Worm (Caenorhabditis elegans): Measurements from ENCODE around the gene K10B2.4.
A peak's percentile ranks its signal among the peaks of the same experiment; 100 is the strongest.

K10B2.4 gene

ce11 chrII:6343893-6344292 lies 16.9 kb downstream of the K10B2.4 start, which contains the start of gene txt-18 (continued):
- TF ChIP-seq lin-39 (tag; optimal IDR thresholded peaks at IDR 0.05) (no peak), C16A3.4 (tag; optimal IDR thresholded peaks at IDR 0.05) (no peak), F16B12.6 (tag; optimal IDR thresholded peaks at IDR 0.05) (no peak), C04F5.9 (tag; optimal IDR thresholded peaks at IDR 0.05) (no peak), nhr-20 (tag; optimal IDR thresholded peaks at IDR 0.05) (peak; percentile 47), zip-4 (GFP tag; optimal IDR thresholded peaks at IDR 0.05) (no peak), hlh-17 (GFP tag; optimal IDR thresholded peaks at IDR 0.05; ENCODE audit: borderline replicate concordance) (no peak), dsc-1 (tag; optimal IDR thresholded peaks at IDR 0.05) (peak; percentile 45), ces-1 (GFP tag; optimal IDR thresholded peaks at IDR 0.05) (no peak), dpl-1 (GFP tag; optimal IDR thresholded peaks at IDR 0.05) (no peak), ceh-8 (GFP tag; optimal IDR thresholded peaks at IDR 0.05) (no peak), mef-2 (tag; optimal IDR thresholded peaks at IDR 0.05) (no peak), mab-9 (GFP tag; IDR thresholded peaks at IDR 0.05) (no peak), mdl-1 (tag; optimal IDR thresholded peaks at IDR 0.05) (no peak), C34B4.2 (tag; optimal IDR thresholded peaks at IDR 0.05) (no peak), lsy-2 (tag; optimal IDR thresholded peaks at IDR 0.05) (peak in 1 of 2 experiments; percentile 59), ztf-4 (tag; optimal IDR thresholded peaks at IDR 0.05) (no peak), rnt-1 (tag; optimal IDR thresholded peaks at IDR 0.05) (peak; percentile 4), ceh-63 (GFP tag; optimal IDR thresholded peaks at IDR 0.05) (no peak), sptf-1 (tag; optimal IDR thresholded peaks at IDR 0.05) (no peak), elt-3 (tag; optimal IDR thresholded peaks at IDR 0.05) (peak in 1 of 6 experiments; percentile 32), nhr-85 (tag) (peak; percentile 22), lin-13 (GFP tag; optimal IDR thresholded peaks at IDR 0.05) (peak; percentile 23), tbx-2 (tag; optimal IDR thresholded peaks at IDR 0.05) (no peak), Y116A8C.19 (tag; optimal IDR thresholded peaks at IDR 0.05; ENCODE audit: borderline replicate concordance) (no peak), efl-1 (optimal IDR thresholded peaks at IDR 0.05) (peak; percentile 9 to 13), efl-1 (GFP tag; optimal IDR thresholded peaks at IDR 0.05 in 1 of 2) (no peak), blmp-1 (tag; optimal IDR thresholded peaks at IDR 0.05) (peak; percentile 90), nhr-19 (GFP tag; conservative IDR thresholded peaks at IDR 0.05) (no peak)

ce11 chrII:6342455-6342854 lies 18.3 kb downstream of the K10B2.4 start:
- TF ChIP-seq elt-3 (tag; optimal IDR thresholded peaks at IDR 0.05) (no peak), nhr-85 (tag) (no peak), lin-14 (GFP tag; optimal IDR thresholded peaks at IDR 0.05) (peak; percentile 24), fkh-8 (tag; optimal IDR thresholded peaks at IDR 0.05) (peak; percentile 96), dpl-1 (GFP tag; optimal IDR thresholded peaks at IDR 0.05) (no peak), lin-13 (GFP tag; optimal IDR thresholded peaks at IDR 0.05) (no peak), F16B12.6 (tag; optimal IDR thresholded peaks at IDR 0.05) (no peak), zip-4 (GFP tag; optimal IDR thresholded peaks at IDR 0.05) (no peak), ces-1 (GFP tag; optimal IDR thresholded peaks at IDR 0.05) (no peak), nhr-47 (tag; optimal IDR thresholded peaks at IDR 0.05) (peak; percentile 36), isw-1 (GFP tag; IDR thresholded peaks at IDR 0.05) (no peak), sup-37 (GFP tag; optimal IDR thresholded peaks at IDR 0.05) (no peak), unc-86 (tag; optimal IDR thresholded peaks at IDR 0.05) (no peak), lin-35 (GFP tag; optimal IDR thresholded peaks at IDR 0.05) (no peak), vab-15 (tag; optimal IDR thresholded peaks at IDR 0.05) (no peak), nhr-237 (tag; optimal IDR thresholded peaks at IDR 0.05) (no peak), pax-3 (tag; optimal IDR thresholded peaks at IDR 0.05) (no peak), nhr-20 (tag; optimal IDR thresholded peaks at IDR 0.05) (peak; percentile 9), jun-1 (tag; optimal IDR thresholded peaks at IDR 0.05) (no peak), nhr-71 (tag; optimal IDR thresholded peaks at IDR 0.05) (peak; percentile 64), snu-23 (GFP tag; optimal IDR thresholded peaks at IDR 0.05) (peak; percentile 4), skn-1 (tag; optimal IDR thresholded peaks at IDR 0.05) (no peak), unc-130 (tag; optimal IDR thresholded peaks at IDR 0.05) (no peak), lin-39 (tag; optimal IDR thresholded peaks at IDR 0.05) (no peak), ceh-63 (GFP tag; optimal IDR thresholded peaks at IDR 0.05) (no peak), dsc-1 (tag; optimal IDR thresholded peaks at IDR 0.05) (peak; percentile 74), aly-2 (tag; optimal IDR thresholded peaks at IDR 0.05) (no peak), egl-27 (tag; optimal IDR thresholded peaks at IDR 0.05) (no peak), elt-2 (tag; optimal IDR thresholded peaks at IDR 0.05) (no peak), sptf-1 (tag; optimal IDR thresholded peaks at IDR 0.05) (no peak), nhr-12 (tag; optimal IDR thresholded peaks at IDR 0.05) (no peak), tlp-1 (tag; optimal IDR thresholded peaks at IDR 0.05) (no peak), nhr-84 (tag; optimal IDR thresholded peaks at IDR 0.05) (no peak), ceh-90 (tag; optimal IDR thresholded peaks at IDR 0.05) (no peak), grh-1 (GFP tag; IDR thresholded peaks at IDR 0.05) (no peak)
